Worm (Caenorhabditis elegans) whole organism, L1 larva: Measurements from ENCODE around the gene B0035.15.
A peak's percentile ranks its signal among the peaks of the same experiment; 100 is the strongest.

Experiments
- alr-1 ChIP-seq: fragments of 200-800 bp; sonication (Bioruptor generic); optimal IDR thresholded peaks from 2 replicates; lab custom pipeline; 2018; ENCODE audit warnings: borderline replicate concordance, mild to moderate bottlenecking, missing genetic modification characterization, missing compliant biosample characterization
- irx-1 ChIP-seq: sonication (generic microtip); optimal IDR thresholded peaks from 2 replicates; lab custom pipeline; 2016; ENCODE audit warnings: missing genetic modification characterization, missing compliant biosample characterization
- nhr-77 ChIP-seq: fragments of 150-350 bp; optimal IDR thresholded peaks from 2 replicates; lab custom pipeline; 2014; ENCODE audit warnings: missing biosample characterization, missing genetic modification characterization
- unc-30 ChIP-seq: sonication (generic microtip); optimal IDR thresholded peaks from 2 replicates; lab custom pipeline; 2017; ENCODE audit warnings: missing biosample characterization, missing genetic modification characterization
- unc-62 ChIP-seq: fragments of 150-350 bp; optimal IDR thresholded peaks from 2 replicates; lab custom pipeline; 2014; ENCODE audit warnings: missing biosample characterization, missing genetic modification reagents, missing genetic modification characterization
- zip-4 ChIP-seq: fragments of 200-800 bp; sonication (Bioruptor generic); optimal IDR thresholded peaks from 2 replicates; lab custom pipeline; 2018; ENCODE audit warnings: mild to moderate bottlenecking, missing genetic modification characterization, moderate library complexity, missing compliant biosample characterization
- ztf-11 ChIP-seq, 2 experiments: sonication (generic microtip); optimal IDR thresholded peaks; 2 replicates each; lab custom pipeline; 2016 to 2017; ENCODE audit warnings: missing genetic modification characterization in 2 of 2, missing biosample characterization in 1 of 2, missing compliant biosample characterization in 1 of 2

ce11 chrIV:11314885-11315284 lies 16.8 kb upstream of the B0035.15 start, which contains the start of the genes B0035.3, B0035.22 and pfd-4:
- TF ChIP-seq nhr-77 (no peak), ztf-11 (tag; optimal IDR thresholded peaks at IDR 0.05; lab: Kevin White, UChicago) (peak in 1 of 2 experiments; percentile 83), unc-30 (tag; lab: Kevin White, UChicago) (no peak), zip-4 (GFP tag; lab: Kevin White, UChicago) (no peak), alr-1 (tag; lab: Kevin White, UChicago) (no peak), irx-1 (peak; percentile 83), unc-62 (GFP tag; lab: Kevin White, UChicago) (no peak)
